Fruit fly (Drosophila melanogaster): ENCODE data around the gene CG13074.

The CG13074 gene

DNA sequence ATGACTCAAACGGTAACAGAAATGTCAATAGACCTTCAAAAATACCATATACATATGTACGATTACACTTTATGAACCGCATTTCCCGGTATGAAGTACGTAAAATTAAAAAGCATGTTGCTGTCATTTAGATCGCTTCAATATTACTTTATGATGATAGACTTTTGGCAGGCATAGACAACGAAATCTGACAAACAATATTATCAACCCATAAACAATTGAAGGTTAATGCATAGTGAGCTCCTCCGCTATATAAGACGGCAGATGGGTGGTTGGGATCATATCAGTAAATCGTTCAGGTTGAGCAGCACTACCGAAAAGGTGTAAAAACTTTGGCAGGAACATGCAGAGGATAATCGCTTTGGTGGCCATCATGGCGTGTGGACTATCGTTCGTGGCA, 13.6 kb downstream of the CG13074 start, which contains the start of gene CG13075:
TSS of gene CG13075 (plus strand) at position 301 of the 400 bp plus-strand sequence.
- TF ChIP-seq insv (optimal IDR thresholded peaks at IDR 0.05) (no peak), h (optimal IDR thresholded peaks at IDR 0.05) (no peak), Myc (optimal IDR thresholded peaks at IDR 0.05) (no peak), ttk (optimal IDR thresholded peaks at IDR 0.05) (no peak), psq (optimal IDR thresholded peaks at IDR 0.05) (no peak), Sin3A (optimal IDR thresholded peaks at IDR 0.05) (no peak)

- no peak for TF ChIP-seq h (optimal IDR thresholded peaks at IDR 0.05)
- no peak for TF ChIP-seq insv (optimal IDR thresholded peaks at IDR 0.05)
- TF ChIP-seq Myc (optimal IDR thresholded peaks at IDR 0.05) = no peak
- TF ChIP-seq psq (optimal IDR thresholded peaks at IDR 0.05) = no peak
- no peak for TF ChIP-seq ttk (optimal IDR thresholded peaks at IDR 0.05)
- TF ChIP-seq Sin3A (optimal IDR thresholded peaks at IDR 0.05) = no peak
Measured at dm6 chr3L:16082251-16082650, 15.0 kb downstream of the CG13074 start, which contains the start of gene CG33258. TSS of gene CG33258 (plus strand) at chr3L:16082551.

DNA sequence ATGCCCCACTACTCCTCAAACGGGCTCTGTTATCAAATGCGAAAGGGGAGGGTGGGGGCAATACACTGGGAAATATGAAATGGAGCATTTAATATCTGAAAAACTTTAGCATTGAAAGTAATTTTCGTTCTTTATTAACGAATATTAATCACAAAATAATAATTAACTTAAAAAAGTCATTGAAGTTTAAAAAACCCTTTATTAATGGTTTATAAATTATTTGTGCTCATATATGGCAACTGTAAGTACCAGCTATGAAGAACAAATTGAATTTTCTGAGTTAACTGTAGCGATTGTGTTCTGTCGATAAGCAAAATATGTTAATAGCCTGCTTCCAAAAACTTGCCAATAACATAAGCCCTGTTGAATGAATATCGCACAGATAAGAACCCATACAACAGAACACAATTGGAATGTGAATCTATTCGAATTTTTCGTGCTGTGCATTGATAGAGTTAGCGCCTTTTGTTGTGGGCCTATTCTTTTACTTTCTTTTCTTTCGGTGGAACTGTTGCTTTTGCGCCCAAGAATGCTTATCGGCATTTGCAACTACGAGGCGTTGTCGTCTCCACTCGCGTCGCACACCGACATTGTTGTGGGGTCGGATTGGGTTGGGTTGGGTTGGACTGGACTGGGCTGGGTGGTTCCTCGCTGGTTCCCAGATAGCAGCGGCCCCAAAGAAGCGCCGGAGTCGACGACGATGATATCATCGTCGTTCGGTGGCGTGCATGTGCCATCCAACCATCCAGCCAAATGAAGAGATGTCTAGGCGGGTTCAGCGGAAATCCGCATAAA, 36.3 kb downstream of the CG13074 start:
- no peak for TF ChIP-seq Myc (optimal IDR thresholded peaks at IDR 0.05)
- TF ChIP-seq psq (optimal IDR thresholded peaks at IDR 0.05) = no peak
- no peak for TF ChIP-seq insv (optimal IDR thresholded peaks at IDR 0.05)
- TF ChIP-seq ttk (optimal IDR thresholded peaks at IDR 0.05) = no peak
- TF ChIP-seq Sin3A (optimal IDR thresholded peaks at IDR 0.05) = no peak
- TF ChIP-seq h (optimal IDR thresholded peaks at IDR 0.05) = no peak

dm6 chr3L:16056101-16056891, 41.0 kb downstream of the CG13074 start:
- TF ChIP-seq psq (optimal IDR thresholded peaks at IDR 0.05) (no peak), h (optimal IDR thresholded peaks at IDR 0.05) (no peak), ttk (optimal IDR thresholded peaks at IDR 0.05) (no peak), Myc (optimal IDR thresholded peaks at IDR 0.05) (no peak), insv (optimal IDR thresholded peaks at IDR 0.05) (no peak), Sin3A (optimal IDR thresholded peaks at IDR 0.05) (no peak)

DNA sequence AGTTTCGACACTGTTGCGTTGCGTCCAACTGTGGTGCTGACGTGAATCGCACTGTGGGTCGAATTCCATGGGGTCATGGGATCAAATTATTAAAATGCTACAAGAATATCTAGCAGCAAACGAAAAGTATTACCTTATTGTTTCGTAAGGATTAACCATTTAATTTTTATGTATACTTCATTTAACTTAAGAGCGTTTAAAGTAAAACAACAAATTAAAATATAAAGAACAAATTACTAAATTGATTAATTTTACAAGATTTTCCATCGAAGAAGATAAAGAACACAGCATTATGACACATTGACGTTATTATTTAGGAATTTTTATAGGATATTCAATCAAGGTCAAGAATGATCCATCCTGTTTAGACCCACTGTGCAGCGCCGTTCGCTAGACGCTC, 43.2 kb downstream of the CG13074 start:
- TF ChIP-seq psq (optimal IDR thresholded peaks at IDR 0.05) (no peak), insv (optimal IDR thresholded peaks at IDR 0.05) (no peak), h (optimal IDR thresholded peaks at IDR 0.05) (no peak), ttk (optimal IDR thresholded peaks at IDR 0.05) (no peak), Myc (optimal IDR thresholded peaks at IDR 0.05) (no peak)

dm6 chr3L:16053026-16053556, 44.2 kb downstream of the CG13074 start:
- no peak for TF ChIP-seq ttk (optimal IDR thresholded peaks at IDR 0.05)
- no peak for TF ChIP-seq h (optimal IDR thresholded peaks at IDR 0.05)
- TF ChIP-seq psq (optimal IDR thresholded peaks at IDR 0.05) = no peak
- TF ChIP-seq Myc (optimal IDR thresholded peaks at IDR 0.05) = no peak
- TF ChIP-seq Sin3A (optimal IDR thresholded peaks at IDR 0.05) = no peak
- no peak for TF ChIP-seq insv (optimal IDR thresholded peaks at IDR 0.05)

DNA sequence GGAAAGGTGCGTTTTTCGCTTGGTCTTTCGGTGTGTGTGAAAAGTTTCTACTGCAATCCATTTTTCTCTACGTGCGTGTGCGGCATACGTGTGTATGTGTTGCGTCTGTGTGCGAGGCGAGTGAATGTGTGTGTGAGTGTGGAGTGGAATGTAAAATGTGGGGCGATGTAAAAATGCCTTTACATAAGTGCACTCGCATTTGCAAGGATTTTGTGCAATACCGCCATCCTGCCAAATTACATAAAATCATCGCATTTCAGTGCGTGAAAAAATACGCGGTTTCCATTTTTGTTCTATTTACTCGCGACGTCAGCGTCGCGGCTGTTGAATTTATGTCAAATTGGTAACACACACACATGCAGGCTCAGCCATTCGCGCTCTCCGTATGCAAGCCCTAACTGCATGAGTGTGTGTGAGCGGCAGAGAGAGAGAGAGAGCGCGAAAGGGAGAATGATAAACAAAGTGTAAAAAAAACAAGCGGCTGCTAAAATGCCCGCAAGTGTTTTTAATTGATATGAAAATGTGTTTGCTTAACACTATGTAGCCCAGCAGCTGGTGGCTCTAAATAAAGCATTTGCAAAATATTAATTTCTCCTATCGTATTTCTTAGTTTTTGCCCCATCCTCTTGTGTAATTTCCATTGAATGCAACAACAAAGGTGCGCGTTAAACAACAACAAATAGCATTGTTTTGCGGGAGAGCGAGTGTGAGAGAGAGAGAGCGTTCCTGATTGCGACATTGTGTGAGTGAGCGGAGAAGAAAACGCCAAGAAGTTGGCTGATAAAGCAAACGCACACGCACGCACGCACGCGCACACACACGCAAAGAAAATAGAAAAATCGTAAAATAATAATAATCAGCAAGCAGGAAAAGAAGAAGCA, 44.9 kb downstream of the CG13074 start:
- TF ChIP-seq Sin3A (optimal IDR thresholded peaks at IDR 0.05) (no peak), insv (optimal IDR thresholded peaks at IDR 0.05) (no peak)

DNA sequence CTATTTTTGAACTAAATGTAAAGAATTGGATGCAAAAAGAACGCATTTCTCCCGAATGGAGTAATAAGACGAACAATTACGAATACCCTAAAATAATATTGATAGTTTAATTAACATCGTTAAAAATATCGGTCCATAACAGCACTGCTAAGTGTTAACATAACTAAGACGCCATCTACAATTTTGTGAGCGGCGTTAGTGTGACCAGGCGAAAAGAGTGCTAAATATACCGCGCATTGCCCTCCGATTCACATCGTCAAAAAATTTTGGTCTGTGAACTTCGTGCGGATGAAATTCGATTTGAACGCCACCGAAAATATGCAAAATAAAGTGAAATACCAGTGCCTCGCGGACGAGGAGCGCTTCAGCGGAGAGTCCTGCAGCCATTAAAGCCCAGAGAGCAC, 45.6 kb downstream of the CG13074 start, which contains the start of gene Mbs:
TSS of gene Mbs (plus strand) at position 241 of the 404 bp plus-strand sequence.
- no peak for TF ChIP-seq Myc (optimal IDR thresholded peaks at IDR 0.05)
- no peak for TF ChIP-seq Sin3A (optimal IDR thresholded peaks at IDR 0.05)
- TF ChIP-seq insv (optimal IDR thresholded peaks at IDR 0.05) = no peak
- no peak for TF ChIP-seq ttk (optimal IDR thresholded peaks at IDR 0.05)
- no peak for TF ChIP-seq psq (optimal IDR thresholded peaks at IDR 0.05)
- TF ChIP-seq h (optimal IDR thresholded peaks at IDR 0.05) = no peak

- TF ChIP-seq insv (optimal IDR thresholded peaks at IDR 0.05) (no peak), Sin3A (optimal IDR thresholded peaks at IDR 0.05) (no peak), Myc (optimal IDR thresholded peaks at IDR 0.05) (no peak), psq (optimal IDR thresholded peaks at IDR 0.05) (no peak), ttk (optimal IDR thresholded peaks at IDR 0.05) (no peak), h (optimal IDR thresholded peaks at IDR 0.05) (no peak)
Measured at dm6 chr3L:16050887-16051258, 46.4 kb downstream of the CG13074 start, which contains the start of gene Diap1. TSS of gene Diap1 (minus strand) at chr3L:16051034.

DNA sequence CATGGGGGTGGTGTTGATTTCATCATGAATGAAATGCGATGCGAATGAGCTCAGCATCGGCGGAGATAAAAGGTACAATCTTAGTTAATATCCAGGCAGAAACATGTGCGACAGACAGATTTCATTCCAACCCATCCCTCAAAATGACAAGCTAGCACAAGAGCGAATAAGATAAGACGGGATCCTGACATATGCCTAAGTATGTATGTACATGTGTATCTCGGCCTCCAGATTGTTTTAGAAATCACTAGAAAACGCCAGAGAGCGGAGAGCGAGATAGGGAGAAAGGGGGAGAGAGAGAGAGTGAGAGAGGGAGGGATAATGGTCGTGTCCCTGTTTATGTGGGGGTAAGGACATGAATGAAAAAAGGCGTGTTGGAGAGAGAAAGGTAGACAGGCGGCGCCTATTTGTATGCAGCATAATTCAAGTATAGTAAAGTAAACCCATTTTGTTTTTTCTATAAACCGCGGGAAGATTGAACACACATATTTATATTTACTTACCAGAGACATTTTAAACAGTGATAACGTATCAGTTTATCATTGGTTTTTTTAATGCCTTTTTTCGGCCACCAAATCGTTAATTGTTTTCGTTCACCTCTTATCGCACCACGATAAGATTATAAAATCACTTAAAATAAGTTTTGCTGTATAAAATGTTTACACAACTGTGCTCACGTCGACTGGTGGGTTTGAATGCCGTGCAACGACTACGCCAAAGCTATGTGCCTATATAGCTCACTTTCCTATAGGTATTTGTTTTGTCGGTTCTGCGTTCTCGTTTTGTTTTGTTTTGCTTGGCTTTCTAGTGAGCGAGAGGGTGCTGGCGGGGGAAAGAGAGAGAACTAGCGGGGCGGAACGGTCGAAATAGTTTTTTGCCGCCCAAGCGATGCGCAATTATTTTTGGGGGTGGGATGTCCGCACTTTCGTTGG, 47.1 kb downstream of the CG13074 start:
- TF ChIP-seq h (optimal IDR thresholded peaks at IDR 0.05) (no peak), insv (optimal IDR thresholded peaks at IDR 0.05) (no peak), Sin3A (optimal IDR thresholded peaks at IDR 0.05) (no peak), Myc (optimal IDR thresholded peaks at IDR 0.05) (no peak), ttk (optimal IDR thresholded peaks at IDR 0.05) (no peak), psq (optimal IDR thresholded peaks at IDR 0.05) (no peak)

Data from Kc167 (cell line).